Worm (Caenorhabditis elegans) whole organism, early embryonic: Measurements from ENCODE around the gene twk-3.

ENCODE experiments used
- F13C5.2 ChIP-seq: sonication (generic microtip); optimal IDR thresholded peaks from 2 replicates; lab custom pipeline; 2017; ENCODE audit warnings: mild to moderate bottlenecking, missing genetic modification characterization, inconsistent platforms, missing compliant biosample characterization
- ama-1 ChIP-seq: fragments of 150-350 bp; optimal IDR thresholded peaks from 2 replicates; lab custom pipeline; 2014
- ceh-36 ChIP-seq: sonication (generic microtip); optimal IDR thresholded peaks from 2 replicates; lab custom pipeline; 2016; ENCODE audit warnings: missing genetic modification characterization, inconsistent platforms, missing compliant biosample characterization

DNA sequence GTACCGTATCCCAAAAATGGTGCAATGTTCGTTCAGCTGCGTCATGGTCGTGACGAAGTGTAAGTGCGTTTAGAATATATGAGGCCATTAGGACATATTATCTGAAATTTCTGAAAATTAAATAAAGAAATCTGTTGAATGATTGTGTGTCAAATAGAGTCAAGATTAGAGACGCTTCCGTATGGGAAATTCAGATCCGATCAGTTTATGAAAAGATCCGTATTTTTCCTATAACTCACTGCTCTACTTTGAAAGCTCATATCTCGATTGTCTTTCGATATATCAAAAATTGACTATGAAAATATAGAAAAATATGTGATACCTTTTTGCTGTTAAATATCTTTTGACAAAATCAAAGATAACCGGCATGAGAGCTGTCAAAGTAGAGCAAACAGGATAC, 32.3 kb downstream of the twk-3 start, which contains the start of gene T05C12.4:
- TF ChIP-seq F13C5.2 (tag; lab: Kevin White, UChicago) (no peak), ama-1 (lab: Kevin White, UChicago) (no peak), ceh-36 (no peak)
